Worm (Caenorhabditis elegans): ENCODE data around the gene K12B6.11.

The K12B6.11 gene

ce11 chrV:6276205-6276604 lies 12.5 kb upstream of the K12B6.11 start, which contains the start of gene F31F7.1 (continued):
- TF ChIP-seq lsy-2 (tag; optimal IDR thresholded peaks at IDR 0.05) (peak; percentile 32 to 56), mdl-1 (tag; optimal IDR thresholded peaks at IDR 0.05) (peak in 1 of 2 experiments; percentile 82), hlh-11 (tag; optimal IDR thresholded peaks at IDR 0.05) (peak; percentile 93), unc-62 (GFP tag; optimal IDR thresholded peaks at IDR 0.05 in 1 of 2) (peak in 1 of 2 experiments; percentile 96), unc-62 (tag; optimal IDR thresholded peaks at IDR 0.05) (no peak), aha-1 (tag) (peak; percentile 93), mxl-3 (GFP tag; optimal IDR thresholded peaks at IDR 0.05) (peak; percentile 64), nhr-42 (GFP tag; IDR thresholded peaks at IDR 0.05) (no peak), hif-1 (tag; optimal IDR thresholded peaks at IDR 0.05) (peak in 1 of 2 experiments; percentile 5), lin-13 (GFP tag; optimal IDR thresholded peaks at IDR 0.05) (peak; percentile 1), lin-38 (GFP tag; IDR thresholded peaks at IDR 0.05) (no peak), F10B5.3 (tag; optimal IDR thresholded peaks at IDR 0.05) (no peak), php-3 (GFP tag; IDR thresholded peaks at IDR 0.05) (peak; percentile 27; the same call in 1 of the 2 replicates), egl-27 (tag; optimal IDR thresholded peaks at IDR 0.05) (no peak), nhr-41 (GFP tag; IDR thresholded peaks at IDR 0.05) (peak; percentile 32; the same call in 1 of the 2 replicates), nhr-237 (tag; optimal IDR thresholded peaks at IDR 0.05) (no peak), hmg-1.1 (GFP tag; IDR thresholded peaks at IDR 0.05) (no peak)

ce11 chrV:6277178-6277834 lies 11.4 kb upstream of the K12B6.11 start:
- TF ChIP-seq lir-3 (tag; optimal IDR thresholded peaks at IDR 0.05) (no peak), nhr-11 (tag; optimal IDR thresholded peaks at IDR 0.05) (no peak), lin-38 (GFP tag; IDR thresholded peaks at IDR 0.05) (0 out of 2 replicates have a peak, but pooled peaks have one; percentile 8), zag-1 (tag; optimal IDR thresholded peaks at IDR 0.05) (no peak), skn-1 (tag; optimal IDR thresholded peaks at IDR 0.05) (no peak), daf-16 (GFP tag; optimal IDR thresholded peaks at IDR 0.05) (no peak), daf-16 (tag; optimal IDR thresholded peaks at IDR 0.05) (peak; percentile 65), sdz-12 (GFP tag; optimal IDR thresholded peaks at IDR 0.05) (peak; percentile 11), mep-1 (tag; optimal IDR thresholded peaks at IDR 0.05) (peak; percentile 21), spr-3 (GFP tag; optimal IDR thresholded peaks at IDR 0.05) (no peak), rbr-2 (tag; optimal IDR thresholded peaks at IDR 0.05) (no peak), hlh-11 (tag; optimal IDR thresholded peaks at IDR 0.05) (peak; percentile 17), nhr-28 (tag; optimal IDR thresholded peaks at IDR 0.05) (no peak), ceh-32 (tag; optimal IDR thresholded peaks at IDR 0.05; ENCODE audit: poor library complexity) (no peak), R02D3.7 (tag; optimal IDR thresholded peaks at IDR 0.05) (no peak), nhr-77 (tag; optimal IDR thresholded peaks at IDR 0.05) (peak; percentile 46), jun-1 (tag; optimal IDR thresholded peaks at IDR 0.05) (no peak), aha-1 (tag) (peak; percentile 91), dve-1 (tag; optimal IDR thresholded peaks at IDR 0.05; ENCODE audit: insufficient read depth) (peak; percentile 23), lin-1 (GFP tag; IDR thresholded peaks at IDR 0.05) (no peak), lin-39 (tag; optimal IDR thresholded peaks at IDR 0.05) (no peak), mes-2 (tag; optimal IDR thresholded peaks at IDR 0.05; ENCODE audit: poor library complexity, severe bottlenecking) (no peak), daf-12 (tag; optimal IDR thresholded peaks at IDR 0.05) (no peak), egl-43 (GFP tag; IDR thresholded peaks at IDR 0.05) (no peak), mxl-3 (GFP tag; optimal IDR thresholded peaks at IDR 0.05) (peak; percentile 23), snpc-1.2 (GFP tag; IDR thresholded peaks at IDR 0.05) (no peak), unc-62 (GFP tag; optimal IDR thresholded peaks at IDR 0.05 in 1 of 2) (peak in 1 of 2 experiments; percentile 86), unc-62 (tag; optimal IDR thresholded peaks at IDR 0.05) (no peak), daf-8 (GFP tag; IDR thresholded peaks at IDR 0.05) (no peak), arid-1 (GFP tag; conservative IDR thresholded peaks at IDR 0.05) (no peak), madf-9 (GFP tag; conservative IDR thresholded peaks at IDR 0.05) (no peak), nhr-237 (tag; optimal IDR thresholded peaks at IDR 0.05) (no peak), lin-29 (GFP tag; IDR thresholded peaks at IDR 0.05) (no peak), ceh-20 (GFP tag; IDR thresholded peaks at IDR 0.05) (0 out of 2 replicates have a peak, but pooled peaks have one; percentile 6), gei-8 (GFP tag; optimal IDR thresholded peaks at IDR 0.05) (no peak), ztf-7 (tag; optimal IDR thresholded peaks at IDR 0.05) (no peak), hlh-30 (tag; optimal IDR thresholded peaks at IDR 0.05; ENCODE audit: insufficient read depth) (peak; percentile 59), hif-1 (tag; optimal IDR thresholded peaks at IDR 0.05) (no peak)

Measured in whole organism, L4 larva.